Fruit fly (Drosophila melanogaster): Measurements from ENCODE around the gene vanin-like.

vanin-like gene

dm6 chrX:6179428-6179827 is 22.9 kb downstream of the vanin-like start (continued):
- TF ChIP-seq hkb (optimal IDR thresholded peaks at IDR 0.05), result no peak
- TF ChIP-seq hkb (GFP tag; IDR thresholded peaks at IDR 0.05), result peak; percentile 45; the same call in 1 of the 2 replicates
- no peak for TF ChIP-seq CG1529 (GFP tag; optimal IDR thresholded peaks at IDR 0.05)
- no peak for TF ChIP-seq Oli (tag; optimal IDR thresholded peaks at IDR 0.05)
- TF ChIP-seq salm (tag; optimal IDR thresholded peaks at IDR 0.05), result no peak
- no peak for TF ChIP-seq pan (optimal IDR thresholded peaks at IDR 0.05)
- peak in 1 of 2 experiments; percentile 51 for TF ChIP-seq pan (GFP tag; optimal IDR thresholded peaks at IDR 0.05 in 1 of 2, IDR thresholded peaks at IDR 0.05 in 1 of 2)
- no peak for TF ChIP-seq Asciz (GFP tag; optimal IDR thresholded peaks at IDR 0.05)
- TF ChIP-seq caup (GFP tag; optimal IDR thresholded peaks at IDR 0.05; ENCODE audit: severe bottlenecking), result peak; percentile 48
- no peak for TF ChIP-seq Dad (GFP tag; optimal IDR thresholded peaks at IDR 0.05)
- no peak for TF ChIP-seq crc (GFP tag; optimal IDR thresholded peaks at IDR 0.05)
- 0 out of 2 replicates have a peak, but pooled peaks have one; percentile 40 for TF ChIP-seq CG14667 (GFP tag; IDR thresholded peaks at IDR 0.05)
- TF ChIP-seq CG10654 (GFP tag; optimal IDR thresholded peaks at IDR 0.05), result no peak
- TF ChIP-seq Six4 (GFP tag; optimal IDR thresholded peaks at IDR 0.05), result no peak
- TF ChIP-seq Dip3 (GFP tag; optimal IDR thresholded peaks at IDR 0.05), result peak; percentile 17
- peak; percentile 43 for TF ChIP-seq Meics (GFP tag; optimal IDR thresholded peaks at IDR 0.05)
- TF ChIP-seq lov (optimal IDR thresholded peaks at IDR 0.05), result no peak
- 0 out of 3 replicates have a peak, but pooled peaks have one; percentile 44 for TF ChIP-seq lov (GFP tag; IDR thresholded peaks at IDR 0.05)
- TF ChIP-seq sisA (GFP tag; IDR thresholded peaks at IDR 0.05), result peak; percentile 66
- TF ChIP-seq CG18262 (tag; optimal IDR thresholded peaks at IDR 0.05), result no peak
- 0 out of 3 replicates have a peak, but pooled peaks have one; percentile 32 for TF ChIP-seq Optix (GFP tag; IDR thresholded peaks at IDR 0.05)
- peak; percentile 70 for TF ChIP-seq CG11504 (tag; optimal IDR thresholded peaks at IDR 0.05)
- peak; percentile 27 for TF ChIP-seq CG17385 (GFP tag; optimal IDR thresholded peaks at IDR 0.05)
- TF ChIP-seq pho (GFP tag; optimal IDR thresholded peaks at IDR 0.05), result no peak
- no peak for TF ChIP-seq usp (GFP tag; optimal IDR thresholded peaks at IDR 0.05)
- TF ChIP-seq CG6272 (GFP tag; IDR thresholded peaks at IDR 0.05), result no peak
- TF ChIP-seq wek (GFP tag; optimal IDR thresholded peaks at IDR 0.05), result no peak
- peak; percentile 66 for TF ChIP-seq Rx (GFP tag; IDR thresholded peaks at IDR 0.05)
- no peak for TF ChIP-seq Dip2 (GFP tag; IDR thresholded peaks at IDR 0.05)
- TF ChIP-seq oc (tag; optimal IDR thresholded peaks at IDR 0.05), result no peak
- no peak for TF ChIP-seq otp (GFP tag; IDR thresholded peaks at IDR 0.05)
- TF ChIP-seq Taf1 (GFP tag; IDR thresholded peaks at IDR 0.05), result no peak; the same call in 1 of the 2 replicates
- TF ChIP-seq emc (GFP tag; optimal IDR thresholded peaks at IDR 0.05), result no peak
- peak; percentile 28 for TF ChIP-seq scrt (GFP tag; optimal IDR thresholded peaks at IDR 0.05)
- no peak for TF ChIP-seq sqz (GFP tag; optimal IDR thresholded peaks at IDR 0.05)
- no peak for TF ChIP-seq CG17186 (GFP tag; optimal IDR thresholded peaks at IDR 0.05)
- no peak for TF ChIP-seq CG12744 (GFP tag; optimal IDR thresholded peaks at IDR 0.05)
- TF ChIP-seq MESR4 (GFP tag; optimal IDR thresholded peaks at IDR 0.05), result no peak
- TF ChIP-seq Fer1 (GFP tag; optimal IDR thresholded peaks at IDR 0.05), result peak; percentile 55
- no peak for TF ChIP-seq Eip74EF (GFP tag; optimal IDR thresholded peaks at IDR 0.05)
- no peak for TF ChIP-seq CHES-1-like (GFP tag; optimal IDR thresholded peaks at IDR 0.05)
- no peak for TF ChIP-seq BEAF-32 (GFP tag; optimal IDR thresholded peaks at IDR 0.05)
- peak; percentile 1 for TF ChIP-seq CG6813 (GFP tag; optimal IDR thresholded peaks at IDR 0.05)
- TF ChIP-seq NfI (GFP tag; optimal IDR thresholded peaks at IDR 0.05), result peak; percentile 27
- peak; percentile 83 for TF ChIP-seq sens (GFP tag)
- TF ChIP-seq CG7556 (GFP tag; optimal IDR thresholded peaks at IDR 0.05), result peak; percentile 26
- no peak for TF ChIP-seq CG7745 (tag; optimal IDR thresholded peaks at IDR 0.05)
- no peak for TF ChIP-seq ab (GFP tag; optimal IDR thresholded peaks at IDR 0.05)
- peak; percentile 52 for TF ChIP-seq Antp (GFP tag; optimal IDR thresholded peaks at IDR 0.05)
- no peak for TF ChIP-seq CG15601 (tag; optimal IDR thresholded peaks at IDR 0.05)
- 0 out of 2 replicates have a peak, but pooled peaks have one; percentile 27 for TF ChIP-seq ssp (GFP tag; IDR thresholded peaks at IDR 0.05)
- no peak for TF ChIP-seq CG2129 (GFP tag; IDR thresholded peaks at IDR 0.05; ENCODE audit: partially characterized antibody)
